Worm (Caenorhabditis elegans) whole organism, L1 larva: ENCODE data around the gene F56D6.13.

Source experiments
- C34B4.2 ChIP-seq: sonication (generic microtip); optimal IDR thresholded peaks from 2 replicates; lab custom pipeline; 2017; ENCODE audit warnings: mild to moderate bottlenecking, missing genetic modification characterization, missing compliant biosample characterization
- Y116A8C.19 ChIP-seq: sonication (generic microtip); optimal IDR thresholded peaks from 2 replicates; lab custom pipeline; 2016; ENCODE audit warnings: missing compliant biosample characterization, missing genetic modification characterization, borderline replicate concordance
- aha-1 ChIP-seq: fragments of 150-350 bp; optimal IDR thresholded peaks from 2 replicates; lab custom pipeline; 2014; ENCODE audit warnings: missing biosample characterization, missing genetic modification characterization
- alr-1 ChIP-seq: fragments of 200-800 bp; sonication (Bioruptor generic); optimal IDR thresholded peaks from 2 replicates; lab custom pipeline; 2018; ENCODE audit warnings: borderline replicate concordance, mild to moderate bottlenecking, missing genetic modification characterization, missing compliant biosample characterization
- ama-1 ChIP-seq: fragments of 150-350 bp; optimal IDR thresholded peaks from 2 replicates; lab custom pipeline; 2014
- blmp-1 ChIP-seq: fragments of 150-350 bp; optimal IDR thresholded peaks from 2 replicates; lab custom pipeline; 2014; ENCODE audit warnings: missing biosample characterization, missing genetic modification characterization
- ceh-8 ChIP-seq: fragments of 200-800 bp; sonication (Bioruptor generic); optimal IDR thresholded peaks from 2 replicates; lab custom pipeline; 2018; ENCODE audit warnings: mild to moderate bottlenecking, missing genetic modification characterization, moderate library complexity, missing compliant biosample characterization
- ceh-82 ChIP-seq, 3 experiments: fragments of 150-350 bp in 1 of 3; sonication (generic microtip) in 2 of 3; optimal IDR thresholded peaks; 2 replicates each; lab custom pipeline; 2014 to 2017; ENCODE audit warnings: missing biosample characterization in 3 of 3, missing genetic modification characterization in 3 of 3
- ceh-90 ChIP-seq: sonication (generic microtip); optimal IDR thresholded peaks from 2 replicates; lab custom pipeline; 2016; ENCODE audit warnings: missing genetic modification characterization, missing compliant biosample characterization
- ces-1 ChIP-seq: fragments of 150-350 bp; optimal IDR thresholded peaks from 2 replicates; lab custom pipeline; 2014; ENCODE audit warnings: missing biosample characterization, missing genetic modification reagents, missing genetic modification characterization
- dpl-1 ChIP-seq, 3 experiments: fragments of 150-350 bp in 2 of 3; sonication (generic microtip) in 1 of 3; optimal IDR thresholded peaks; 2 replicates each; lab custom pipeline; 2014 to 2017; ENCODE audit warnings: missing biosample characterization in 3 of 3, missing genetic modification characterization in 3 of 3, missing genetic modification reagents in 3 of 3
- efl-1 ChIP-seq, 4 experiments: fragments of 150-350 bp; optimal IDR thresholded peaks in 3 of 4; peaks in 1 of 4; 1 replicate in 1 of 4; 2 replicates in 3 of 4; lab custom pipeline; 2014; ENCODE audit warnings: missing biosample characterization in 2 of 4, missing genetic modification characterization in 2 of 4, missing genetic modification reagents in 2 of 4
- egl-13 ChIP-seq: sonication (generic microtip); optimal IDR thresholded peaks from 2 replicates; lab custom pipeline; 2016; ENCODE audit warnings: missing genotype, missing genetic modification reagents, missing genetic modification characterization, missing compliant biosample characterization
- egl-27 ChIP-seq, 2 experiments: fragments of 150-350 bp in 1 of 2; sonication (generic microtip); optimal IDR thresholded peaks; 3 replicates each; lab custom pipeline; 2017 to 2018; ENCODE audit warnings: missing biosample characterization in 2 of 2, missing genetic modification characterization in 2 of 2, missing genetic modification reagents in 2 of 2
- elt-3 ChIP-seq, 6 experiments: fragments of 150-350 bp in 1 of 6; sonication (generic microtip); optimal IDR thresholded peaks; 2 replicates each; lab custom pipeline; 2017 to 2018; ENCODE audit warnings: missing biosample characterization in 6 of 6, missing genetic modification characterization in 6 of 6, inconsistent platforms in 1 of 6
- ets-5 ChIP-seq: fragments of 200-800 bp; sonication (Bioruptor generic); IDR thresholded peaks from 2 replicates; pipeline ENCODE4 v1.3.6; 2022; ENCODE audit warnings: missing genetic modification characterization, missing compliant biosample characterization
- fkh-8 ChIP-seq: sonication (generic microtip); optimal IDR thresholded peaks from 2 replicates; lab custom pipeline; 2016; ENCODE audit warnings: mild to moderate bottlenecking, missing genetic modification characterization, missing compliant biosample characterization
- hlh-17 ChIP-seq: fragments of 200-800 bp; sonication (Bioruptor generic); optimal IDR thresholded peaks from 2 replicates; lab custom pipeline; 2018; ENCODE audit warnings: missing genetic modification characterization, mild to moderate bottlenecking, missing compliant biosample characterization, moderate library complexity, borderline replicate concordance
- irx-1 ChIP-seq: sonication (generic microtip); optimal IDR thresholded peaks from 2 replicates; lab custom pipeline; 2016; ENCODE audit warnings: missing genetic modification characterization, missing compliant biosample characterization
- isw-1 ChIP-seq: fragments of 200-800 bp; sonication (Bioruptor generic); IDR thresholded peaks from 2 replicates; pipeline ENCODE4 v1.3.6; 2022; ENCODE audit warnings: missing genetic modification characterization, missing compliant biosample characterization
- lin-13 ChIP-seq: fragments of 150-350 bp; optimal IDR thresholded peaks from 2 replicates; lab custom pipeline; 2014; ENCODE audit warnings: missing biosample characterization, missing genetic modification reagents, missing genetic modification characterization
- lin-14 ChIP-seq: fragments of 200-800 bp; sonication (Bioruptor generic); optimal IDR thresholded peaks from 2 replicates; lab custom pipeline; 2018; ENCODE audit warnings: mild to moderate bottlenecking, missing genetic modification characterization, moderate library complexity, missing compliant biosample characterization
- lin-35 ChIP-seq, 2 experiments: fragments of 150-350 bp; optimal IDR thresholded peaks; 2 replicates each; lab custom pipeline; 2014; ENCODE audit warnings: missing biosample characterization in 2 of 2, missing genetic modification characterization in 2 of 2, missing genetic modification reagents in 2 of 2
- lin-39 ChIP-seq: fragments of 150-350 bp; optimal IDR thresholded peaks from 2 replicates; lab custom pipeline; 2014; ENCODE audit warnings: missing biosample characterization, missing genetic modification reagents, missing genetic modification characterization
- lir-3 ChIP-seq: sonication (generic microtip); optimal IDR thresholded peaks from 2 replicates; lab custom pipeline; 2016; ENCODE audit warnings: mild to moderate bottlenecking, missing genetic modification characterization, moderate library complexity, missing compliant biosample characterization; ENCODE audit not compliant: poor library complexity
- lsy-2 ChIP-seq, 2 experiments: fragments of 150-350 bp; optimal IDR thresholded peaks; 2 replicates each; lab custom pipeline; 2014; ENCODE audit warnings: missing biosample characterization in 2 of 2, missing genetic modification characterization in 2 of 2
- mep-1 ChIP-seq: fragments of 150-350 bp; optimal IDR thresholded peaks from 2 replicates; lab custom pipeline; 2014; ENCODE audit warnings: missing biosample characterization, missing genetic modification characterization
- nhr-11 ChIP-seq: fragments of 150-350 bp; optimal IDR thresholded peaks from 2 replicates; lab custom pipeline; 2014; ENCODE audit warnings: missing biosample characterization, missing genetic modification characterization
- nhr-12 ChIP-seq: sonication (generic microtip); optimal IDR thresholded peaks from 2 replicates; lab custom pipeline; 2017; ENCODE audit warnings: missing biosample characterization, missing genetic modification characterization
- nhr-19 ChIP-seq: fragments of 200-800 bp; sonication (Bioruptor generic); conservative IDR thresholded peaks from 2 replicates; pipeline ENCODE4 v1.3.6; 2022; ENCODE audit warnings: missing genetic modification characterization, missing compliant biosample characterization
- nhr-237 ChIP-seq: fragments of 150-350 bp; optimal IDR thresholded peaks from 2 replicates; lab custom pipeline; 2014; ENCODE audit warnings: missing biosample characterization, missing genetic modification characterization
- nhr-28 ChIP-seq: fragments of 150-350 bp; optimal IDR thresholded peaks from 2 replicates; lab custom pipeline; 2014; ENCODE audit warnings: missing biosample characterization, missing genetic modification characterization
- nhr-47 ChIP-seq: sonication (generic microtip); optimal IDR thresholded peaks from 2 replicates; lab custom pipeline; 2016; ENCODE audit warnings: mild to moderate bottlenecking, missing genetic modification characterization, moderate library complexity, missing compliant biosample characterization
- nhr-71 ChIP-seq: sonication (generic microtip); optimal IDR thresholded peaks from 2 replicates; lab custom pipeline; 2016; ENCODE audit warnings: mild to moderate bottlenecking, missing genetic modification characterization, moderate library complexity, missing compliant biosample characterization
- nhr-76 ChIP-seq: sonication (generic microtip); optimal IDR thresholded peaks from 2 replicates; lab custom pipeline; 2017; ENCODE audit warnings: missing biosample characterization, missing genetic modification characterization
- nhr-84 ChIP-seq: sonication (generic microtip); optimal IDR thresholded peaks from 2 replicates; lab custom pipeline; 2017; ENCODE audit warnings: missing biosample characterization, missing genetic modification characterization
- nhr-90 ChIP-seq: sonication (generic microtip); optimal IDR thresholded peaks from 2 replicates; lab custom pipeline; 2016; ENCODE audit warnings: mild to moderate bottlenecking, missing genetic modification characterization, missing compliant biosample characterization; ENCODE audit not compliant: poor library complexity
- pqm-1 ChIP-seq: sonication (generic microtip); optimal IDR thresholded peaks from 3 replicates; lab custom pipeline; 2017; ENCODE audit warnings: missing biosample characterization, missing genetic modification characterization
- skn-1 ChIP-seq: fragments of 150-350 bp; optimal IDR thresholded peaks from 2 replicates; lab custom pipeline; 2014; ENCODE audit warnings: missing biosample characterization, missing genetic modification characterization
- snu-23 ChIP-seq: sonication (generic microtip); optimal IDR thresholded peaks from 2 replicates; lab custom pipeline; 2016; ENCODE audit warnings: missing genetic modification characterization, missing compliant biosample characterization
- sox-4 ChIP-seq: sonication (generic microtip); optimal IDR thresholded peaks from 2 replicates; lab custom pipeline; 2016; ENCODE audit warnings: missing genetic modification characterization, missing compliant biosample characterization
- swsn-7 ChIP-seq: sonication (generic microtip); optimal IDR thresholded peaks from 2 replicates; lab custom pipeline; 2016; ENCODE audit warnings: missing genetic modification characterization, missing compliant biosample characterization
- unc-130 ChIP-seq: fragments of 150-350 bp; optimal IDR thresholded peaks from 2 replicates; lab custom pipeline; 2017; ENCODE audit warnings: missing biosample characterization, missing genetic modification characterization, inconsistent platforms
- unc-30 ChIP-seq: sonication (generic microtip); optimal IDR thresholded peaks from 2 replicates; lab custom pipeline; 2017; ENCODE audit warnings: missing biosample characterization, missing genetic modification characterization
- unc-86 ChIP-seq: sonication (generic microtip); optimal IDR thresholded peaks from 2 replicates; lab custom pipeline; 2016; ENCODE audit warnings: missing genetic modification characterization, missing compliant biosample characterization
- unc-98 ChIP-seq: fragments of 200-800 bp; sonication (Bioruptor generic); IDR thresholded peaks from 2 replicates; pipeline ENCODE4 v1.3.6; 2022; ENCODE audit warnings: missing genetic modification characterization, missing compliant biosample characterization
- vab-15 ChIP-seq: sonication (generic microtip); optimal IDR thresholded peaks from 2 replicates; lab custom pipeline; 2017; ENCODE audit warnings: missing genotype, mild to moderate bottlenecking, missing genetic modification characterization, missing compliant biosample characterization
- xbp-1 ChIP-seq: sonication (generic microtip); optimal IDR thresholded peaks from 2 replicates; lab custom pipeline; 2016; ENCODE audit warnings: missing genetic modification characterization, missing compliant biosample characterization
- zag-1 ChIP-seq: fragments of 150-350 bp; optimal IDR thresholded peaks from 2 replicates; lab custom pipeline; 2014; ENCODE audit warnings: missing biosample characterization, missing genetic modification characterization
- zip-4 ChIP-seq: fragments of 200-800 bp; sonication (Bioruptor generic); optimal IDR thresholded peaks from 2 replicates; lab custom pipeline; 2018; ENCODE audit warnings: mild to moderate bottlenecking, missing genetic modification characterization, moderate library complexity, missing compliant biosample characterization
- ztf-11 ChIP-seq, 2 experiments: sonication (generic microtip); optimal IDR thresholded peaks; 2 replicates each; lab custom pipeline; 2016 to 2017; ENCODE audit warnings: missing genetic modification characterization in 2 of 2, missing biosample characterization in 1 of 2, missing compliant biosample characterization in 1 of 2

The F56D6.13 gene

DNA sequence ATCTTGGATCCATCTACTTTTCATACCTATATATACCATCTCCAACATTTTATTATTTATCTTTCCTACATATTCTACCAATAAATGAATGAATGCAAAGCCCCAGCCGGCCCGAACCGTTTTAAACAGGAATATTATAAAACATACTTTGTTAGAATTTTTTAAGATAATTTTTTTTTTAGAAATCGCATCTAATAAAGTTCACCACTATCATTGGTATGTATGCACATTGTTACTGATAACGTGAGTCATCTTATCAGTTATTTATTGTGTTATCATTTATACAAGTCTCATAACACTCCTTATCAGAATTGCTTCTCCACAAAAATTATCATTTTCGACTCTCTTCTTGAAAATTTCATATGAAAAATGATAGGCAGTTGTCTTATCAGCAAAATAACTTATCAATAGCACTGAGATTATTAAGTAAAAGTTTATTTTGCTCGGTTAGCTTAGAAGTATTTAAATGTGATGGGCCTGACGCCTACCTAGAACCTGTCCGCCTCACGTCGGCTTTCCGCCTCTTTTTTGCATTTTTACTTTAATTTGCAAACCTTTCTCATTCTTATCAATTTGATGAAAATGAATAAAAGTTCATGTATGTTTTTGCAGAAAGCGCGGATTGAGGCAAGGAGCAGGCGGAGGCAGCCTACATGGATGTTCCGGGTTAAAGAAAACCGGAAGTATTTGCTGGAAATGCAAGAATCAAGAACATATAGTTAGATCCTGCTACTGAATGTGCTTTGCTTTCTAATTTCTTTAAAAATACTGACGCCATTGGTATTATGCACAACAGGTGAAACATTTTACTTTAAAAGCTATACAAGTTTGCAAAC lies 9.3 kb upstream of the F56D6.13 start, which contains the start of gene srz-62 (continued):
- TF ChIP-seq unc-130 (tag; lab: Kevin White, UChicago), result no peak
- no peak for TF ChIP-seq isw-1 (GFP tag; lab: Robert Waterston, UW)
- peak in 1 of 2 experiments; percentile 56 for TF ChIP-seq lin-35 (GFP tag; optimal IDR thresholded peaks at IDR 0.05; lab: Kevin White, UChicago)
- TF ChIP-seq irx-1 (tag; lab: Kevin White, UChicago), result no peak
- TF ChIP-seq zip-4 (GFP tag; lab: Kevin White, UChicago), result no peak
- no peak for TF ChIP-seq unc-30 (tag; lab: Kevin White, UChicago)
- TF ChIP-seq nhr-71 (tag; lab: Kevin White, UChicago), result no peak
- no peak for TF ChIP-seq nhr-19 (GFP tag; lab: Robert Waterston, UW)
- no peak for TF ChIP-seq fkh-8 (tag; lab: Kevin White, UChicago)
- TF ChIP-seq ceh-8, result no peak
- no peak for TF ChIP-seq ces-1 (GFP tag; lab: Kevin White, UChicago)
- no peak for TF ChIP-seq efl-1 (optimal IDR thresholded peaks at IDR 0.05; lab: Kevin White, UChicago)
- peak in 1 of 2 experiments; percentile 78 for TF ChIP-seq efl-1 (GFP tag; optimal IDR thresholded peaks at IDR 0.05 in 1 of 2; lab: Kevin White, UChicago)
- TF ChIP-seq snu-23 (GFP tag; lab: Kevin White, UChicago), result no peak
- TF ChIP-seq nhr-90 (tag; lab: Kevin White, UChicago), result peak; percentile 40
- no peak for TF ChIP-seq lin-39
- TF ChIP-seq lsy-2 (tag; optimal IDR thresholded peaks at IDR 0.05; lab: Kevin White, UChicago), result peak in 1 of 2 experiments; percentile 61
- no peak for TF ChIP-seq mep-1 (tag; lab: Kevin White, UChicago)
- TF ChIP-seq nhr-237 (tag; lab: Kevin White, UChicago), result no peak
- no peak for TF ChIP-seq ets-5 (GFP tag; lab: Robert Waterston, UW)
- TF ChIP-seq nhr-11, result no peak
- no peak for TF ChIP-seq Y116A8C.19 (tag; lab: Kevin White, UChicago)
- no peak for TF ChIP-seq swsn-7 (tag; lab: Kevin White, UChicago)
- no peak for TF ChIP-seq nhr-76
- no peak for TF ChIP-seq ama-1
- no peak for TF ChIP-seq unc-98 (GFP tag; lab: Robert Waterston, UW)
- no peak for TF ChIP-seq zag-1 (tag; lab: Kevin White, UChicago)
- TF ChIP-seq blmp-1 (tag; lab: Kevin White, UChicago), result no peak
- TF ChIP-seq vab-15 (tag; lab: Kevin White, UChicago), result no peak
- no peak for TF ChIP-seq ztf-11 (tag; optimal IDR thresholded peaks at IDR 0.05; lab: Kevin White, UChicago)
- TF ChIP-seq nhr-12 (tag; lab: Kevin White, UChicago), result no peak
- TF ChIP-seq nhr-47 (tag; lab: Kevin White, UChicago), result no peak
- no peak for TF ChIP-seq sox-4 (tag; lab: Kevin White, UChicago)
- no peak for TF ChIP-seq lin-13
- no peak for TF ChIP-seq nhr-28 (tag; lab: Kevin White, UChicago)
- TF ChIP-seq alr-1, result no peak
- TF ChIP-seq unc-86, result no peak
- peak in 1 of 2 experiments; percentile 23 for TF ChIP-seq egl-27 (tag; optimal IDR thresholded peaks at IDR 0.05; lab: Kevin White, UChicago)
- no peak for TF ChIP-seq nhr-84
- TF ChIP-seq pqm-1 (tag; lab: Kevin White, UChicago), result peak; percentile 100
- no peak for TF ChIP-seq C34B4.2 (tag; lab: Kevin White, UChicago)
- TF ChIP-seq aha-1 (tag; lab: Kevin White, UChicago), result no peak
- TF ChIP-seq ceh-90 (tag; lab: Kevin White, UChicago), result no peak
- no peak for TF ChIP-seq elt-3 (tag; optimal IDR thresholded peaks at IDR 0.05; lab: Kevin White, UChicago)
- no peak for TF ChIP-seq lir-3 (tag; lab: Kevin White, UChicago)
- no peak for TF ChIP-seq xbp-1 (tag; lab: Kevin White, UChicago)
- TF ChIP-seq egl-13 (tag; lab: Kevin White, UChicago), result peak; percentile 43
- TF ChIP-seq ceh-82 (tag; optimal IDR thresholded peaks at IDR 0.05; lab: Kevin White, UChicago), result no peak
- no peak for TF ChIP-seq hlh-17 (GFP tag; lab: Kevin White, UChicago)
- TF ChIP-seq lin-14 (GFP tag; lab: Kevin White, UChicago), result no peak
- no peak for TF ChIP-seq skn-1 (tag; lab: Kevin White, UChicago)
- TF ChIP-seq dpl-1 (GFP tag; optimal IDR thresholded peaks at IDR 0.05; lab: Kevin White, UChicago), result no peak
